Worm (Caenorhabditis elegans) whole organism, mixed stage, embryonic: ENCODE data around the gene rgef-1.

Experiments
- M03D4.4 ChIP-seq: sonication (generic microtip); optimal IDR thresholded peaks from 2 replicates; lab custom pipeline; 2017; ENCODE audit warnings: mild to moderate bottlenecking, missing genetic modification characterization, missing compliant biosample characterization
- bed-3 ChIP-seq: fragments of 200-800 bp; sonication (Bioruptor generic); optimal IDR thresholded peaks from 3 replicates; lab custom pipeline; 2018; ENCODE audit warnings: mild to moderate bottlenecking, missing genetic modification characterization, moderate library complexity, missing compliant biosample characterization
- blmp-1 ChIP-seq: fragments of 150-350 bp; optimal IDR thresholded peaks from 2 replicates; lab custom pipeline; 2014; ENCODE audit warnings: missing biosample characterization, missing genetic modification characterization
- ceh-39 ChIP-seq: fragments of 150-350 bp; optimal IDR thresholded peaks from 2 replicates; lab custom pipeline; 2014; ENCODE audit warnings: missing biosample characterization, missing genetic modification characterization
- ceh-43 ChIP-seq: fragments of 200-800 bp; sonication (Bioruptor generic); optimal IDR thresholded peaks from 2 replicates; lab custom pipeline; 2018; ENCODE audit warnings: mild to moderate bottlenecking, missing genetic modification characterization, moderate library complexity, missing compliant biosample characterization
- ceh-83 ChIP-seq: fragments of 200-800 bp; sonication (Bioruptor generic); optimal IDR thresholded peaks from 2 replicates; lab custom pipeline; 2018; ENCODE audit warnings: mild to moderate bottlenecking, missing genetic modification characterization, missing compliant biosample characterization
- ces-1 ChIP-seq: fragments of 150-350 bp; optimal IDR thresholded peaks from 2 replicates; lab custom pipeline; 2014; ENCODE audit warnings: missing biosample characterization, missing genetic modification reagents, missing genetic modification characterization
- cnd-1 ChIP-seq: fragments of 200-800 bp; sonication (Bioruptor generic); optimal IDR thresholded peaks from 2 replicates; lab custom pipeline; 2018; ENCODE audit warnings: mild to moderate bottlenecking, missing genetic modification characterization, missing compliant biosample characterization
- drap-1 ChIP-seq: fragments of 200-800 bp; sonication (Bioruptor generic); optimal IDR thresholded peaks from 3 replicates; lab custom pipeline; 2018; ENCODE audit warnings: mild to moderate bottlenecking, missing genetic modification characterization, missing compliant biosample characterization
- elt-1 ChIP-seq: sonication (generic microtip); optimal IDR thresholded peaks from 2 replicates; lab custom pipeline; 2017; ENCODE audit warnings: missing genetic modification characterization, mild to moderate bottlenecking, missing compliant biosample characterization, antibody characterized with exemption, moderate library complexity, borderline replicate concordance; ENCODE audit not compliant: insufficient read depth
- elt-3 ChIP-seq: fragments of 150-350 bp; optimal IDR thresholded peaks from 2 replicates; lab custom pipeline; 2014; ENCODE audit warnings: missing biosample characterization, missing genetic modification characterization
- flh-1 ChIP-seq: fragments of 200-800 bp; sonication (Bioruptor generic); optimal IDR thresholded peaks from 2 replicates; lab custom pipeline; 2018; ENCODE audit warnings: mild to moderate bottlenecking, missing genetic modification characterization, moderate library complexity, missing compliant biosample characterization
- ham-2 ChIP-seq: fragments of 200-800 bp; sonication (Bioruptor generic); optimal IDR thresholded peaks from 2 replicates; lab custom pipeline; 2018; ENCODE audit warnings: mild to moderate bottlenecking, missing genetic modification characterization, missing compliant biosample characterization
- hlh-1 ChIP-seq: fragments of 150-350 bp; optimal IDR thresholded peaks from 2 replicates; lab custom pipeline; 2014; ENCODE audit warnings: missing biosample characterization, missing genetic modification reagents, missing genetic modification characterization
- lin-13 ChIP-seq: fragments of 150-350 bp; optimal IDR thresholded peaks from 2 replicates; lab custom pipeline; 2014; ENCODE audit warnings: missing biosample characterization, missing genetic modification characterization
- lin-32 ChIP-seq: fragments of 200-800 bp; sonication (Bioruptor generic); optimal IDR thresholded peaks from 2 replicates; lab custom pipeline; 2018; ENCODE audit warnings: mild to moderate bottlenecking, missing genetic modification characterization, missing compliant biosample characterization
- mab-5 ChIP-seq: fragments of 150-350 bp; optimal IDR thresholded peaks from 2 replicates; lab custom pipeline; 2014; ENCODE audit warnings: missing biosample characterization, missing genetic modification characterization
- mep-1 ChIP-seq: fragments of 150-350 bp; optimal IDR thresholded peaks from 2 replicates; lab custom pipeline; 2017; ENCODE audit warnings: missing biosample characterization, missing genetic modification reagents, missing genetic modification characterization, inconsistent platforms
- mls-2 ChIP-seq: sonication (generic microtip); optimal IDR thresholded peaks from 2 replicates; lab custom pipeline; 2016; ENCODE audit warnings: mild to moderate bottlenecking, missing genetic modification characterization, moderate library complexity, missing compliant biosample characterization
- nhr-12 ChIP-seq: fragments of 150-350 bp; optimal IDR thresholded peaks from 2 replicates; lab custom pipeline; 2014; ENCODE audit warnings: missing biosample characterization, missing genetic modification characterization
- nhr-2 ChIP-seq: fragments of 150-350 bp; optimal IDR thresholded peaks from 2 replicates; lab custom pipeline; 2014; ENCODE audit warnings: missing biosample characterization, missing genetic modification characterization
- nhr-237 ChIP-seq: fragments of 150-350 bp; optimal IDR thresholded peaks from 2 replicates; lab custom pipeline; 2014; ENCODE audit warnings: missing biosample characterization, missing genetic modification characterization
- nhr-28 ChIP-seq: fragments of 150-350 bp; optimal IDR thresholded peaks from 2 replicates; lab custom pipeline; 2014; ENCODE audit warnings: missing biosample characterization, missing genetic modification characterization
- nhr-76 ChIP-seq: sonication (generic microtip); optimal IDR thresholded peaks from 2 replicates; lab custom pipeline; 2017; ENCODE audit warnings: missing biosample characterization, missing genetic modification characterization
- pha-4 ChIP-seq: fragments of 150-350 bp; optimal IDR thresholded peaks from 2 replicates; lab custom pipeline; 2018; ENCODE audit warnings: missing biosample characterization, missing genetic modification reagents, missing genetic modification characterization
- snpc-4 ChIP-seq: fragments of 150-350 bp; optimal IDR thresholded peaks from 2 replicates; lab custom pipeline; 2014; ENCODE audit warnings: missing biosample characterization, missing genetic modification characterization
- sptf-1 ChIP-seq: sonication (generic microtip); optimal IDR thresholded peaks from 2 replicates; lab custom pipeline; 2017; ENCODE audit warnings: mild to moderate bottlenecking, missing genetic modification characterization, moderate library complexity, missing compliant biosample characterization
- tbx-8 ChIP-seq: fragments of 200-800 bp; sonication (Bioruptor generic); optimal IDR thresholded peaks from 2 replicates; lab custom pipeline; 2018; ENCODE audit warnings: mild to moderate bottlenecking, missing genetic modification characterization, moderate library complexity, missing compliant biosample characterization
- unc-120 ChIP-seq: sonication (generic microtip); optimal IDR thresholded peaks from 2 replicates; lab custom pipeline; 2017; ENCODE audit warnings: missing genetic modification characterization, missing compliant biosample characterization; ENCODE audit not compliant: poor library complexity, severe bottlenecking
- unc-39 ChIP-seq: fragments of 150-350 bp; optimal IDR thresholded peaks from 2 replicates; lab custom pipeline; 2014; ENCODE audit warnings: missing biosample characterization, missing genetic modification characterization
- unc-62 ChIP-seq: fragments of 150-350 bp; optimal IDR thresholded peaks from 2 replicates; lab custom pipeline; 2014; ENCODE audit warnings: missing biosample characterization, missing genetic modification reagents, missing genetic modification characterization
- zip-8 ChIP-seq: fragments of 150-350 bp; optimal IDR thresholded peaks from 2 replicates; lab custom pipeline; 2014; ENCODE audit warnings: missing biosample characterization, missing genetic modification characterization
- ztf-11 ChIP-seq: fragments of 150-350 bp; optimal IDR thresholded peaks from 2 replicates; lab custom pipeline; 2014; ENCODE audit warnings: missing biosample characterization, missing genetic modification characterization

rgef-1 gene

DNA sequence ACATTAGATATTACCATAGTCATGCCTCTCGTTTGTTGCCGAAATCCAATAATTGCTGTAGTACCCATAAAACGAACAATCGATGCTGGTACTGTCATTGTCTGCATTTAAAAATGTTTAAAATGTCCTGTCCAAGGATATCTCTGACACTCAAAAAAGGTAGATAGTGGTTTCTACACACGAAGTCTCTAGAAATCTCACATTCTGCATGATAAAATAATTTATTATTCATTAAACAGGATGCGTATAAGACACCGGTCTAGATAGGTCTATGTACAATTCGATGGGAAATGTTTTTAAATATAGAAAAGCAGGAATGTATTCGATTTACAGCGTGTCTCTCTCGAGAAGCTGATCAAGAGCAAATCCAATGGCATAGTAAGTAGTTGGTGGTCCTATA, 21.8 kb downstream of the rgef-1 start, which contains the start of gene C50F4.12:
TSS of gene C50F4.12 (minus strand) at position 101 of the 400 bp plus-strand sequence.
- TF ChIP-seq elt-1 (tag; lab: Kevin White, UChicago), result no peak
- no peak for TF ChIP-seq nhr-28
- no peak for TF ChIP-seq mep-1 (tag; lab: Kevin White, UChicago)
- no peak for TF ChIP-seq lin-13 (tag; lab: Kevin White, UChicago)
- no peak for TF ChIP-seq tbx-8 (GFP tag; lab: Kevin White, UChicago)
- no peak for TF ChIP-seq blmp-1 (tag; lab: Kevin White, UChicago)
- no peak for TF ChIP-seq zip-8
- no peak for TF ChIP-seq unc-62 (GFP tag; lab: Kevin White, UChicago)
- TF ChIP-seq M03D4.4, result no peak
- TF ChIP-seq hlh-1 (tag; lab: Kevin White, UChicago), result no peak
- no peak for TF ChIP-seq nhr-76 (tag; lab: Kevin White, UChicago)
- no peak for TF ChIP-seq pha-4 (tag; lab: Kevin White, UChicago)
- TF ChIP-seq sptf-1 (tag; lab: Kevin White, UChicago), result no peak
- TF ChIP-seq flh-1, result no peak
- TF ChIP-seq unc-39 (tag; lab: Kevin White, UChicago), result no peak
- no peak for TF ChIP-seq drap-1 (GFP tag; lab: Kevin White, UChicago)
- no peak for TF ChIP-seq nhr-12 (tag; lab: Kevin White, UChicago)
- TF ChIP-seq mab-5 (tag; lab: Kevin White, UChicago), result no peak
- TF ChIP-seq ces-1 (GFP tag; lab: Kevin White, UChicago), result no peak

DNA sequence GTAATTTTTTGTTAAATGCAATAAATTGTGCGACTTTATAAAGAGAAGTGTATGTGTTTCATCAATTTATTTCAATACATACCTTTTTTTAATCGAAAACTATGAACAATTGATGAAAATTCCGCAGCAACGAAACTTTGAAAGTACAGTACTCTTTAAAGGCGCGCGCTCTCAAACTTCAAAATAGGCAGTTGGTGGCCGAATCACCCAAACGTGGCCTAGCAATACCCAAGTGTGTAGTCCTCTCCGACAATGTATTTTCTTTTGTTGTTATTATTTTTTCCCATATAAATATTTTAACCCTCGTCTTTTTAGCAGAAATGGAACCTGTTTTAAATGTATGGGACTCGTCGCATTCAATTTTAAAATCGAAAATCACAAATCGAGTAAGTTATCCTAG, 25.0 kb downstream of the rgef-1 start, which contains the start of gene C50F4.4:
TSS of gene C50F4.4 (plus strand) at position 267 of the 400 bp plus-strand sequence.
- no peak for TF ChIP-seq mep-1 (tag; lab: Kevin White, UChicago)
- peak; percentile 34 for TF ChIP-seq unc-120
- TF ChIP-seq snpc-4 (tag; lab: Kevin White, UChicago), result no peak
- TF ChIP-seq ceh-43 (GFP tag; lab: Kevin White, UChicago), result no peak
- no peak for TF ChIP-seq hlh-1 (tag; lab: Kevin White, UChicago)

DNA sequence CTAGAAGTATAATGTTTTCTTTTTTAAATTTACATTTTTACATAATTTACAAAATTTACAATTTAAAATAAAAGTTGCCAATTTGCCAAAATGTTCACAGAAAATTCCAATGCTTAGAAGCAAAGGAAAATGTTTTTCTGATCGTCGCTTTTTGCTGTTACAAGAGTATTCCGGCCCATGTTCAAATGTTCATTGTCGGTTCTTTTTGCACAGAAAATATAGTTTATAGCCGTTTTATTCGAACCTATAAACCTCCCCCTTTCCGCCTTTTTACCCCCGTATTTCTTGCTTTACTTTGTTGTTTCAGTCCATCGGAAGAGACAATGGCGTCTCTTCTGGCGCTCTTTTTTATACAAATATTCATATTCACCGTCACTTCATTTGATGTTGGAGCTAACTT, 26.9 kb downstream of the rgef-1 start, which contains the start of gene tag-329:
TSS of gene tag-329 (plus strand) at position 301 of the 400 bp plus-strand sequence.
- TF ChIP-seq tbx-8 (GFP tag; lab: Kevin White, UChicago), result no peak
- TF ChIP-seq drap-1 (GFP tag; lab: Kevin White, UChicago), result no peak
- no peak for TF ChIP-seq ham-2 (GFP tag; lab: Kevin White, UChicago)
- no peak for TF ChIP-seq unc-120
- TF ChIP-seq nhr-2, result no peak
- TF ChIP-seq nhr-28, result no peak

DNA sequence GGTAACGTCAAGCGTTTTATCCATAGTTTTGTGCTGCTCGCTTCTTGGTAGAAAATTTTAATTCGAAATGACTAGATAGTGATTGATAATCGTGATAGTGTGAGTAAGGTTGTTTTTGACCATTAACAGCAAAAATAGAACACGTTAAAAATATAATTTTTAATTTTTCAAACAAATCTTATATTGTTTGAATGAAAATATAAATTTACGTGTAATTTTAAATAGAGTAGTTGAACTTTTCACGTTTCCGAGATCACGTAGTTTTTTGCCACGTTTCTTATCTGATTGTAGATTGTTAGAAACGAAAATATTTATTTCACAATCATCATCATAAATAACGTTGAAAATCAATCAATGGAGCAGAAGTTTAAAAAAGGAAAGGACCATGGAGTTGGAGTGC, 30.0 kb downstream of the rgef-1 start, which contains the start of the genes C50F4.10 and pfk-1.2:
TSS of gene C50F4.10 (minus strand) at position 101 of the 400 bp plus-strand sequence.
TSS of gene pfk-1.2 (plus strand) at position 325 of the 400 bp plus-strand sequence.
- TF ChIP-seq zip-8 (no peak), unc-120 (no peak)

DNA sequence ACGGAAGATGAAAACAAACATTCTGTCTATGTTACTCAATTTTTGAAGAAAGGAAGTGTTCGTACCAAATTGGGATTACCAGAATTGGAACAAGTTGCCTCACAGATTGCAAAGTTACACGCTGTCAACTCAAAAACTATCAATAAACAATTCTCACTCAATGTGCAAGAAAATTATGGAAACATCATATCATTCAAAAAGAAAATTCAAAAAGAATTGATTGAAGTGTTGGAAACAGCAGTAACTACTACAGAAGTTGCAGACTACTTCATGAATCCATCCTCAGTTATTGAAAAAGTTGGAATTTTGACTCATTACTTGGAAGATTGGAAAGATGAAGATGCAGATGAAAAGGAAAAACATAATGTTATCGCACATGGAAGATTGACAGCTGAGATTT, 33.5 kb downstream of the rgef-1 start:
- TF ChIP-seq nhr-2, result no peak
- TF ChIP-seq lin-32, result no peak

DNA sequence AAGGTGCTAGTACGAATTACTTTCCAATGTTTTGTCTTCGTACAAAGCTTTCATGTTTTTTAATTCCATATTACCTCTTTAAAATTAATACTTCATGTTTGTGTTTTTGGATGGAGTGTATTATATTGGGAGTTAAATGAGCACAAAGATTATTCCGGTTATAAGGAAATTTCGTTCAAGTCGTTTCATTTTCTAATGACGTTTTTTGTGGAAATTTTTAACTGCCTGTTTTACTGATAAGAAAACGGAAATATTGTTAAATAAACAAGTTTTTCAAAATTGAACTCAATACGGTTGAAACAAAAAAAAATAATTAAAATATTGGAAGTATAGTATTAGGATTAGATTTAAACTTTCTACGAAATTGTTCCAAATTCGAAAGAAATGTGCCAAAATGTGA, 34.1 kb downstream of the rgef-1 start:
- TF ChIP-seq lin-32 (no peak), nhr-28 (no peak), hlh-1 (tag; lab: Kevin White, UChicago) (no peak), cnd-1 (tag; lab: Kevin White, UChicago) (no peak), blmp-1 (tag; lab: Kevin White, UChicago) (no peak), ztf-11 (no peak), ceh-39 (no peak), elt-1 (tag; lab: Kevin White, UChicago) (no peak), sptf-1 (tag; lab: Kevin White, UChicago) (no peak), M03D4.4 (no peak), zip-8 (no peak), tbx-8 (GFP tag; lab: Kevin White, UChicago) (no peak), bed-3 (GFP tag; lab: Kevin White, UChicago) (no peak), nhr-237 (no peak), drap-1 (GFP tag; lab: Kevin White, UChicago) (no peak), ces-1 (GFP tag; lab: Kevin White, UChicago) (no peak), elt-3 (tag; lab: Kevin White, UChicago) (no peak), ceh-83 (GFP tag; lab: Kevin White, UChicago) (no peak), mls-2 (tag; lab: Kevin White, UChicago) (no peak)
